Fruit fly (Drosophila melanogaster): Measurements from ENCODE around the gene danr.

danr gene

DNA sequence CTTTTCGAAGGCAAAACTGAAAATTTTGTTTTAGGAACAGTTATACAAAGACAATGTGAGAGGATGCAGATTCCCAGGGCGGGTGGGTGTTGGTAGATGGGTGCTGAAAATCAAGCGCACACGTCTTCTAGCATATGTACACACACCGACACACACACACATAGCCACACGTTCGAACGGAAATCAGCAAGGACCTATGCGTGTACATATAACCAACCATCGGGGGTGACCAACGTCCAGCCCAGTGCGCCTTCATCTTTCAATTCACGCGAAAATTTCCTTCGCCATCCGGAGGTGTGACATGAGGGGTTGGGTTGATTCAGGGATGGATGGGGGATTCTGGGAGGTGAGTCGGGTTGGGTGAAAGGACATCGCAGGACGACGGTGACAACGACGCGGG lies 43.6 kb downstream of the danr start:
- TF ChIP-seq CG32121 (GFP tag; IDR thresholded peaks at IDR 0.05) (no peak), gl (tag; optimal IDR thresholded peaks at IDR 0.05) (no peak), CG9948 (tag; optimal IDR thresholded peaks at IDR 0.05) (no peak)

DNA sequence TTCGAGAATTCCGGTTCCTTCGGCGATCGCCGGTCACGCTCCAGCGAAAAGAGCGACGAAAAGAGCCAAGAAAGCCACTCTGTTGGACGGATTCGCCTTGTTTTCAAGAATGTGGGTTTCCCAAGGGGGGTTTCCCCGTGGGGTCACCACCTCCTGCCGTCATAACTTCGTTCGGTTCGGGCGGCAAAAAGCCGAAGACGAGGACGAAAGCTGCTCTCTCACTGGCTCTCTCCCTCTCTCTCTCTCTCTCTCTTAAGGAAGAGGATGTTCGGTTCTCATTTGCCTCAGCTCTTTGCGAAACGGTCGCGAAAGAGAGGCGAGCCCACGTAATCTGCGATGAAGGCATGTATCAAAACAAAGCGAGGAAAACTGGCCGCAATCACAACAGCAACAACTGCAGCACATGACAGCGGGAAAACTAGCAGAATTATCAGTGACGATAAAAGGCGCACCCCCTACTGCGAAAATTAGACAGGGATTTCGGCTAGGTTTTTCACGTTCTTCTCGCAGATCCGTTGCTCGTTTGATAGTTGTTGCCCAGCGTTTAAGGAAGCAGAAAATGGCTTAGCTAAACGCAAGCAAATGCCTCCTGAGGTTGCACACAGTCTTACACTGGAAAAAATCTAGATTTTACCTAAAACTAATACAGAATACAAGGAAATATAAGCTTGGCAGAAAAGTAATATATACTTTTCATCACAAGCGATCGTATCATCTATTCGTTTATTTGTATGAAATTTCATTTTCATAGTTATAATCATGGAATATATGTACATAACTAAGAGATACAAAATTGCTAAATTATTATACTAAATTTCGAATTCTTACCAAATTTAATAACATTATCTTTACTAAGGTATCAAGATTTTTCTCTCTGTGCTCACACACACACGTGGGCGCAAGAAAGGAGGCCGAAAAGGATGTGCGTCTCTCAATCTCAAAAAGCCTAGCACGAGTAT lies 45.9 kb downstream of the danr start, which contains the start of gene dan:
TSS of gene dan (plus strand) at position 900 of the 959 bp plus-strand sequence.
- TF ChIP-seq CG8159 (tag; optimal IDR thresholded peaks at IDR 0.05) (peak; percentile 71), rn (GFP tag; IDR thresholded peaks at IDR 0.05) (no peak), CG9948 (tag; optimal IDR thresholded peaks at IDR 0.05) (peak; percentile 61), CG4496 (GFP tag; IDR thresholded peaks at IDR 0.05) (no peak), Pif1B (GFP tag; optimal IDR thresholded peaks at IDR 0.05) (no peak), Ets98B (GFP tag; IDR thresholded peaks at IDR 0.05) (no peak), D1 (tag; optimal IDR thresholded peaks at IDR 0.05) (no peak), Snoo (tag; optimal IDR thresholded peaks at IDR 0.05) (no peak), CG17806 (tag; optimal IDR thresholded peaks at IDR 0.05) (peak; percentile 51), EcR (GFP tag; optimal IDR thresholded peaks at IDR 0.05) (peak; percentile 38), CG10348 (GFP tag; IDR thresholded peaks at IDR 0.05) (no peak), CG13204 (GFP tag; optimal IDR thresholded peaks at IDR 0.05) (peak; percentile 53), CG8301 (tag; optimal IDR thresholded peaks at IDR 0.05) (no peak), CG12605 (GFP tag; IDR thresholded peaks at IDR 0.05) (peak; percentile 24; the same call in 1 of the 2 replicates), Pif1A (GFP tag; optimal IDR thresholded peaks at IDR 0.05) (no peak), fd96Ca (GFP tag; IDR thresholded peaks at IDR 0.05) (0 out of 3 replicates have a peak, but pooled peaks have one; percentile 17), CG14655 (GFP tag; optimal IDR thresholded peaks at IDR 0.05) (peak; percentile 16), CG32121 (GFP tag; IDR thresholded peaks at IDR 0.05) (no peak), CG34367 (tag; optimal IDR thresholded peaks at IDR 0.05) (peak; percentile 39), gl (tag; optimal IDR thresholded peaks at IDR 0.05) (no peak), CG15710 (tag; optimal IDR thresholded peaks at IDR 0.05) (peak; percentile 68)

DNA sequence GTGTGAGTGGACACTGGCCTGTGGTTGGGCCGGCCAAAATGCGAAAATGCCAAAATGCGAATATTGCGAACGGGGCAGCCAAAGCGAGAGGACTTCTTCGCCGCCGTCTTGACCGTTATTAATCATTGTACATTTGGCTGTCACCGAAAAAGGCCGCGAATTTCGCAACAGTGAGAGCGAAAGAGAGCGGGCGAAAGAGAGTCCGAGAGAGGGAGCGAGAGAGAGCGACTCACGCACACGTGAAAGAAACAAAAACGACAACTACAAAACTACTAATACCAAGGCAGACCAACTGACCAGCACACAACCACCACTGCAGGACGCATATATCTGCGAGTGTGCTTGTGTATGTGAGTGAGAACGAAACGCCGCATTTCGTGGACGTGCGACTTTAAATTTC lies 46.7 kb downstream of the danr start:
- no peak for TF ChIP-seq CG14655 (GFP tag; optimal IDR thresholded peaks at IDR 0.05)
- TF ChIP-seq rn (GFP tag; IDR thresholded peaks at IDR 0.05), result no peak
- TF ChIP-seq gl (tag; optimal IDR thresholded peaks at IDR 0.05), result no peak
- TF ChIP-seq CG34367 (tag; optimal IDR thresholded peaks at IDR 0.05), result no peak
- TF ChIP-seq CG13204 (GFP tag; optimal IDR thresholded peaks at IDR 0.05), result peak; percentile 47
- no peak for TF ChIP-seq CG12605 (GFP tag; IDR thresholded peaks at IDR 0.05)
- TF ChIP-seq CG4496 (GFP tag; IDR thresholded peaks at IDR 0.05), result 0 out of 3 replicates have a peak, but pooled peaks have one; percentile 33
- no peak for TF ChIP-seq EcR (GFP tag; optimal IDR thresholded peaks at IDR 0.05)
- no peak for TF ChIP-seq CG10348 (GFP tag; IDR thresholded peaks at IDR 0.05)
- TF ChIP-seq CG17806 (tag; optimal IDR thresholded peaks at IDR 0.05), result no peak
- TF ChIP-seq CG15710 (tag; optimal IDR thresholded peaks at IDR 0.05), result no peak
- no peak for TF ChIP-seq CG8301 (tag; optimal IDR thresholded peaks at IDR 0.05)

DNA sequence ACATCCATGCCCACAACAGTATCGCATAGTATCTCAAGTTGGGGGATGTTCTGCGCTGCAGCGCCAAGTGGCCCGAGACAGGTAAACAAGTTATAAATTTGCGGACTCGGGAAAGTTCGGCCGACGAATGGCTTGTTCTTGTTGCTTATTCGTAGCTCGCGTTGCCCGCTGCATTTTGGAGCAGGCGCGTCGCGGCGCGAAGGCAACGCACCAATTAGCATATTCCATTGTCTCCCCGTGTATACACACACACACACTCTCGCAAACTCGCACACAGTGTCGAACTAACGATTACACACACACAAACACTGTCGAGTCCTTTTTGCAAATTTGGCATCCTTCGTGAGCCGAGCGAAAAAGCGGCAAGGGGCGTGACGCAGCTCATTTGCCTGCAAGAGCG lies 51.1 kb downstream of the danr start:
- TF ChIP-seq CG32121 (GFP tag; IDR thresholded peaks at IDR 0.05), result no peak
- no peak for TF ChIP-seq CG15710 (tag; optimal IDR thresholded peaks at IDR 0.05)
- TF ChIP-seq CG13204 (GFP tag; optimal IDR thresholded peaks at IDR 0.05), result no peak
- TF ChIP-seq gl (tag; optimal IDR thresholded peaks at IDR 0.05), result no peak
- TF ChIP-seq CG17806 (tag; optimal IDR thresholded peaks at IDR 0.05), result no peak
- no peak for TF ChIP-seq rn (GFP tag; IDR thresholded peaks at IDR 0.05)
- TF ChIP-seq Pif1B (GFP tag; optimal IDR thresholded peaks at IDR 0.05), result no peak
- TF ChIP-seq CG4496 (GFP tag; IDR thresholded peaks at IDR 0.05), result no peak
